Fruit fly (Drosophila melanogaster) whole organism, wandering third instar larva: ENCODE results near the gene CG4230.

Source experiments
- CG32264 ChIP-seq: fragments of 200-800 bp; sonication (Bioruptor generic); optimal IDR thresholded peaks from 2 replicates; lab custom pipeline; 2016; ENCODE audit warnings: missing biosample characterization, missing genetic modification characterization
- CG9705 ChIP-seq: fragments of 200-800 bp; sonication (Bioruptor generic); optimal IDR thresholded peaks from 2 replicates; lab custom pipeline; 2018; ENCODE audit warnings: missing biosample characterization, mild to moderate bottlenecking, missing genetic modification characterization
- CrebA ChIP-seq: fragments of 200-800 bp; sonication (Bioruptor generic); optimal IDR thresholded peaks from 2 replicates; lab custom pipeline; 2016; ENCODE audit warnings: missing biosample characterization, mild to moderate bottlenecking, missing genetic modification characterization, borderline replicate concordance
- Dfd ChIP-seq: fragments of >200 bp; optimal IDR thresholded peaks from 2 replicates; lab custom pipeline; 2017; ENCODE audit warnings: missing biosample characterization, missing genetic modification characterization
- Dif ChIP-seq: fragments of 200-275, 200-300 bp; sonication (Bioruptor generic); optimal IDR thresholded peaks from 2 replicates; lab custom pipeline; 2018; ENCODE audit warnings: missing biosample characterization, missing genetic modification characterization; ENCODE audit not compliant: partially characterized antibody
- GATAd ChIP-seq: sonication (Bioruptor generic); optimal IDR thresholded peaks from 2 replicates; lab custom pipeline; 2016; ENCODE audit warnings: missing biosample characterization, missing genetic modification characterization
- HLH106 ChIP-seq: fragments of 200-800 bp; optimal IDR thresholded peaks from 3 replicates; lab custom pipeline; 2019; ENCODE audit warnings: missing biosample characterization, mild to moderate bottlenecking, missing genetic modification characterization, moderate library complexity
- Hnf4 ChIP-seq: fragments of 200-800 bp; sonication (Bioruptor generic); optimal IDR thresholded peaks from 2 replicates; lab custom pipeline; 2016; ENCODE audit warnings: missing biosample characterization, mild to moderate bottlenecking, missing genetic modification characterization
- Hr78 ChIP-seq: fragments of >200 bp; optimal IDR thresholded peaks from 2 replicates; lab custom pipeline; 2017; ENCODE audit warnings: missing biosample characterization, missing genetic modification characterization
- Hr83 ChIP-seq: fragments of 200-300 bp; sonication (Bioruptor generic); optimal IDR thresholded peaks from 2 replicates; lab custom pipeline; 2016; ENCODE audit warnings: missing biosample characterization, mild to moderate bottlenecking, missing genetic modification characterization, moderate library complexity; ENCODE audit not compliant: poor library complexity, severe bottlenecking
- Jra ChIP-seq: sonication (Bioruptor generic); optimal IDR thresholded peaks from 2 replicates; lab custom pipeline; 2016; ENCODE audit warnings: missing biosample characterization, missing genetic modification characterization
- Mio ChIP-seq: sonication (Bioruptor generic); optimal IDR thresholded peaks from 2 replicates; lab custom pipeline; 2016; ENCODE audit warnings: missing biosample characterization, missing genetic modification characterization
- Myc ChIP-seq: fragments of >200 bp; optimal IDR thresholded peaks from 2 replicates; lab custom pipeline; 2017
- N ChIP-seq: fragments of >200 bp; optimal IDR thresholded peaks from 2 replicates; lab custom pipeline; 2018; ENCODE audit warnings: missing biosample characterization, missing external identifiers, missing genetic modification characterization
- OdsH ChIP-seq: fragments of 200-800 bp; sonication (Bioruptor generic); optimal IDR thresholded peaks from 2 replicates; lab custom pipeline; 2016; ENCODE audit warnings: missing biosample characterization, mild to moderate bottlenecking, missing genetic modification characterization
- Rel ChIP-seq, 2 experiments: fragments of 200-800 bp; sonication (Bioruptor generic) in 1 of 2; optimal IDR thresholded peaks; 2 replicates in 1 of 2; 3 replicates in 1 of 2; lab custom pipeline; 2016 to 2019; ENCODE audit warnings: mild to moderate bottlenecking in 2 of 2, missing biosample characterization in 2 of 2, missing genetic modification characterization in 2 of 2, moderate library complexity in 1 of 2
- Sp1 ChIP-seq: fragments of 200-800 bp; sonication (Bioruptor generic); optimal IDR thresholded peaks from 3 replicates; lab custom pipeline; 2019; ENCODE audit warnings: missing biosample characterization, mild to moderate bottlenecking, missing genetic modification characterization, moderate library complexity
- Vsx2 ChIP-seq: fragments of 200-300, 225-300 bp; sonication (Bioruptor generic); optimal IDR thresholded peaks from 2 replicates; lab custom pipeline; 2018; ENCODE audit warnings: missing biosample characterization, missing genetic modification characterization; ENCODE audit not compliant: partially characterized antibody
- br ChIP-seq: fragments of 200-800 bp; sonication (Bioruptor generic); optimal IDR thresholded peaks from 2 replicates; lab custom pipeline; 2016; ENCODE audit warnings: missing biosample characterization, missing genetic modification characterization
- brk ChIP-seq: fragments of 200-800 bp; sonication (Bioruptor generic); optimal IDR thresholded peaks from 2 replicates; lab custom pipeline; 2016; ENCODE audit warnings: missing biosample characterization, mild to moderate bottlenecking, missing genetic modification characterization
- dl ChIP-seq, 2 experiments: fragments of 175-275, 200-275 bp in 1 of 2; fragments of 200-275 bp in 1 of 2; sonication (Bioruptor generic); optimal IDR thresholded peaks; lab custom pipeline; 2018; ENCODE audit warnings: mild to moderate bottlenecking in 2 of 2, missing biosample characterization in 2 of 2, missing genetic modification characterization in 2 of 2, moderate library complexity in 2 of 2; ENCODE audit not compliant: partially characterized antibody in 2 of 2, insufficient read depth in 1 of 2
- dmrt93B ChIP-seq: fragments of 200-800 bp; sonication (Bioruptor generic); optimal IDR thresholded peaks from 2 replicates; lab custom pipeline; 2018; ENCODE audit warnings: missing biosample characterization, mild to moderate bottlenecking, missing genetic modification characterization
- dsf ChIP-seq: sonication (Bioruptor generic); optimal IDR thresholded peaks from 2 replicates; lab custom pipeline; 2016; ENCODE audit warnings: missing biosample characterization, missing genetic modification characterization, borderline replicate concordance
- ey ChIP-seq: fragments of 200-800 bp; sonication (Bioruptor generic); optimal IDR thresholded peaks from 2 replicates; lab custom pipeline; 2016; ENCODE audit warnings: missing biosample characterization, missing genetic modification characterization
- foxo ChIP-seq, 2 experiments: fragments of 200-800 bp; sonication (Bioruptor generic); optimal IDR thresholded peaks; 2 replicates in 1 of 2; 3 replicates in 1 of 2; lab custom pipeline; 2016 to 2017; ENCODE audit warnings: missing biosample characterization in 2 of 2, missing genetic modification characterization in 2 of 2
- fru ChIP-seq: fragments of 200-800 bp; sonication (Bioruptor generic); optimal IDR thresholded peaks from 3 replicates; lab custom pipeline; 2016; ENCODE audit warnings: missing biosample characterization, mild to moderate bottlenecking, missing genetic modification characterization
- h ChIP-seq: fragments of 200-800 bp; sonication (Bioruptor generic); optimal IDR thresholded peaks from 3 replicates; lab custom pipeline; 2016; ENCODE audit warnings: missing biosample characterization, mild to moderate bottlenecking, missing genetic modification characterization
- jim ChIP-seq: fragments of 175-275, 200-325 bp; sonication (Bioruptor generic); optimal IDR thresholded peaks from 2 replicates; lab custom pipeline; 2016; ENCODE audit warnings: missing biosample characterization, mild to moderate bottlenecking, missing genetic modification characterization
- lola ChIP-seq: fragments of >200 bp; optimal IDR thresholded peaks from 2 replicates; lab custom pipeline; 2017; ENCODE audit warnings: missing biosample characterization, missing genetic modification characterization
- pan ChIP-seq: fragments of >200 bp; optimal IDR thresholded peaks from 2 replicates; lab custom pipeline; 2017
- psq ChIP-seq: fragments of 200-800 bp; sonication (Bioruptor generic); optimal IDR thresholded peaks from 3 replicates; lab custom pipeline; 2017; ENCODE audit warnings: missing biosample characterization, mild to moderate bottlenecking, missing genetic modification characterization, moderate library complexity
- rgr ChIP-seq: fragments of 200-800 bp; sonication (Bioruptor generic); optimal IDR thresholded peaks from 3 replicates; lab custom pipeline; 2016; ENCODE audit warnings: missing biosample characterization, mild to moderate bottlenecking, missing genetic modification characterization
- sage ChIP-seq: fragments of 200-800 bp; sonication (Bioruptor generic); optimal IDR thresholded peaks from 2 replicates; lab custom pipeline; 2016; ENCODE audit warnings: missing biosample characterization, mild to moderate bottlenecking, missing genetic modification characterization
- sv ChIP-seq: fragments of 200-800 bp; sonication (Bioruptor generic); optimal IDR thresholded peaks from 3 replicates; lab custom pipeline; 2016; ENCODE audit warnings: missing biosample characterization, missing genetic modification characterization
- usp ChIP-seq: fragments of >200 bp; optimal IDR thresholded peaks from 2 replicates; lab custom pipeline; 2017; ENCODE audit warnings: missing biosample characterization, missing genetic modification characterization
- woc ChIP-seq: sonication (Bioruptor generic); optimal IDR thresholded peaks from 2 replicates; lab custom pipeline; 2016; ENCODE audit warnings: missing biosample characterization, mild to moderate bottlenecking, missing genetic modification characterization

CG4230 gene

dm6 chr2L:5060952-5061478, 35.0 kb upstream of the CG4230 start:
- no peak for TF ChIP-seq CG9705 (GFP tag; lab: Kevin White, UChicago)
- peak; percentile 75 for TF ChIP-seq Jra
- peak in 1 of 2 experiments; percentile 93 for TF ChIP-seq foxo (GFP tag; optimal IDR thresholded peaks at IDR 0.05; lab: Kevin White, UChicago)
- peak; percentile 92 for TF ChIP-seq fru (GFP tag; lab: Kevin White, UChicago)
- TF ChIP-seq Mio (GFP tag; lab: Kevin White, UChicago) = peak; percentile 0
- peak; percentile 85 for TF ChIP-seq rgr (GFP tag; lab: Kevin White, UChicago)
- peak; percentile 48 for TF ChIP-seq CG32264 (GFP tag; lab: Kevin White, UChicago)
- TF ChIP-seq sv = peak; percentile 64
- peak; percentile 79 for TF ChIP-seq ey
- TF ChIP-seq Dif (GFP tag; lab: Kevin White, UChicago) = no peak
- no peak for TF ChIP-seq Rel (GFP tag; optimal IDR thresholded peaks at IDR 0.05; lab: Kevin White, UChicago)
- TF ChIP-seq Rel (tag; optimal IDR thresholded peaks at IDR 0.05; lab: Kevin White, UChicago) = peak; percentile 13
- TF ChIP-seq Myc (lab: Kevin White, UChicago) = no peak
- no peak for TF ChIP-seq jim
- no peak for TF ChIP-seq lola (GFP tag; lab: Kevin White, UChicago)
- peak; percentile 82 for TF ChIP-seq Sp1 (GFP tag; lab: Kevin White, UChicago)
- TF ChIP-seq dmrt93B (GFP tag; lab: Kevin White, UChicago) = peak; percentile 46
- TF ChIP-seq brk (GFP tag; lab: Kevin White, UChicago) = peak; percentile 82
- peak; percentile 68 for TF ChIP-seq Hr83 (GFP tag; lab: Kevin White, UChicago)
- peak; percentile 42 for TF ChIP-seq HLH106 (tag; lab: Kevin White, UChicago)
- TF ChIP-seq psq (GFP tag; lab: Kevin White, UChicago) = peak; percentile 71
- peak; percentile 80 for TF ChIP-seq sage (GFP tag; lab: Kevin White, UChicago)
- TF ChIP-seq dsf = peak; percentile 13
- TF ChIP-seq h (GFP tag; lab: Kevin White, UChicago) = peak; percentile 85
- no peak for TF ChIP-seq dl (GFP tag; optimal IDR thresholded peaks at IDR 0.05; lab: Kevin White, UChicago; ENCODE audit: insufficient read depth in 1 of 2, partially characterized antibody in 2 of 2)
- TF ChIP-seq br (GFP tag; lab: Kevin White, UChicago) = peak; percentile 83
- peak; percentile 81 for TF ChIP-seq Hnf4 (GFP tag; lab: Kevin White, UChicago)
- TF ChIP-seq woc (GFP tag; lab: Kevin White, UChicago) = peak; percentile 52
- peak; percentile 88 for TF ChIP-seq OdsH (GFP tag; lab: Kevin White, UChicago)
- TF ChIP-seq Vsx2 (GFP tag; lab: Kevin White, UChicago) = no peak

dm6 chr2L:5062799-5063404, 33.1 kb upstream of the CG4230 start:
- TF ChIP-seq usp (GFP tag; lab: Kevin White, UChicago) = no peak
- TF ChIP-seq Dif (GFP tag; lab: Kevin White, UChicago) = peak; percentile 35
- TF ChIP-seq, all 38 proteins: peak for 1

- TF ChIP-seq psq (GFP tag; lab: Kevin White, UChicago) = peak; percentile 68
- no peak for TF ChIP-seq Jra
- TF ChIP-seq Rel (GFP tag; optimal IDR thresholded peaks at IDR 0.05; lab: Kevin White, UChicago) = no peak
- TF ChIP-seq Rel (tag; optimal IDR thresholded peaks at IDR 0.05; lab: Kevin White, UChicago) = no peak
- TF ChIP-seq, all 38 proteins: peak for 1
These were observed 32.1 kb upstream of the CG4230 start for dm6 chr2L:5063936-5064335.

- TF ChIP-seq OdsH (GFP tag; lab: Kevin White, UChicago) (peak; percentile 31), woc (GFP tag; lab: Kevin White, UChicago) (no peak), br (GFP tag; lab: Kevin White, UChicago) (no peak), N (no peak), CrebA (GFP tag; lab: Kevin White, UChicago) (no peak), GATAd (GFP tag; lab: Kevin White, UChicago) (no peak), psq (GFP tag; lab: Kevin White, UChicago) (peak; percentile 24), dl (GFP tag; optimal IDR thresholded peaks at IDR 0.05; lab: Kevin White, UChicago; ENCODE audit: insufficient read depth in 1 of 2, partially characterized antibody in 2 of 2) (no peak), CG32264 (GFP tag; lab: Kevin White, UChicago) (peak; percentile 43), rgr (GFP tag; lab: Kevin White, UChicago) (peak; percentile 89), sage (GFP tag; lab: Kevin White, UChicago) (peak; percentile 73), Dif (GFP tag; lab: Kevin White, UChicago) (peak; percentile 19), pan (no peak), Dfd (GFP tag; lab: Kevin White, UChicago) (no peak), dsf (peak; percentile 12), Sp1 (GFP tag; lab: Kevin White, UChicago) (peak; percentile 73), HLH106 (tag; lab: Kevin White, UChicago) (peak; percentile 64), Hr78 (GFP tag; lab: Kevin White, UChicago) (no peak), Rel (GFP tag; optimal IDR thresholded peaks at IDR 0.05; lab: Kevin White, UChicago) (peak; percentile 66), Rel (tag; optimal IDR thresholded peaks at IDR 0.05; lab: Kevin White, UChicago) (peak; percentile 50), brk (GFP tag; lab: Kevin White, UChicago) (no peak), dmrt93B (GFP tag; lab: Kevin White, UChicago) (peak; percentile 73), sv (peak; percentile 82), Vsx2 (GFP tag; lab: Kevin White, UChicago) (peak; percentile 38), CG9705 (GFP tag; lab: Kevin White, UChicago) (peak; percentile 69), jim (no peak)
These were observed 25.0 kb upstream of the CG4230 start, which contains the start of gene RpL37A for dm6 chr2L:5070797-5071579. Gene RpL37A (plus strand): TSS chr2L:5070957.
